Worm (Caenorhabditis elegans) whole organism, early embryonic: ENCODE measurements around the gene K02E10.7.

ENCODE experiments used
- B0310.2 ChIP-seq: sonication (generic microtip); optimal IDR thresholded peaks from 2 replicates; lab custom pipeline; 2016; ENCODE audit warnings: mild to moderate bottlenecking, missing genetic modification characterization, missing compliant biosample characterization
- aly-1 ChIP-seq: sonication (generic microtip); optimal IDR thresholded peaks from 2 replicates; lab custom pipeline; 2016; ENCODE audit warnings: missing genetic modification characterization, missing compliant biosample characterization
- ama-1 ChIP-seq: fragments of 150-350 bp; optimal IDR thresholded peaks from 2 replicates; lab custom pipeline; 2014
- ceh-36 ChIP-seq: sonication (generic microtip); optimal IDR thresholded peaks from 2 replicates; lab custom pipeline; 2016; ENCODE audit warnings: missing genetic modification characterization, inconsistent platforms, missing compliant biosample characterization
- ets-7 ChIP-seq: sonication (generic microtip); optimal IDR thresholded peaks from 2 replicates; lab custom pipeline; 2016; ENCODE audit warnings: missing genotype, missing genetic modification characterization, missing compliant biosample characterization
- pes-1 ChIP-seq: fragments of 200-800 bp; sonication (Bioruptor generic); IDR thresholded peaks from 2 replicates; pipeline ENCODE4 v1.3.6; 2022; ENCODE audit warnings: missing genetic modification reagents, missing genetic modification characterization, missing compliant biosample characterization
- tbx-11 ChIP-seq: fragments of 200-800 bp; sonication (Bioruptor generic); IDR thresholded peaks from 2 replicates; pipeline ENCODE4 v1.3.6; 2022; ENCODE audit warnings: missing genetic modification characterization, missing compliant biosample characterization
- tbx-37 ChIP-seq: fragments of 200-800 bp; sonication (Bioruptor generic); conservative IDR thresholded peaks from 2 replicates; pipeline ENCODE4 v1.3.6; 2022; ENCODE audit warnings: missing genetic modification reagents, missing genetic modification characterization, missing compliant biosample characterization
- tra-4 ChIP-seq: sonication (generic microtip); optimal IDR thresholded peaks from 2 replicates; lab custom pipeline; 2017; ENCODE audit warnings: missing genetic modification characterization, missing compliant biosample characterization

DNA sequence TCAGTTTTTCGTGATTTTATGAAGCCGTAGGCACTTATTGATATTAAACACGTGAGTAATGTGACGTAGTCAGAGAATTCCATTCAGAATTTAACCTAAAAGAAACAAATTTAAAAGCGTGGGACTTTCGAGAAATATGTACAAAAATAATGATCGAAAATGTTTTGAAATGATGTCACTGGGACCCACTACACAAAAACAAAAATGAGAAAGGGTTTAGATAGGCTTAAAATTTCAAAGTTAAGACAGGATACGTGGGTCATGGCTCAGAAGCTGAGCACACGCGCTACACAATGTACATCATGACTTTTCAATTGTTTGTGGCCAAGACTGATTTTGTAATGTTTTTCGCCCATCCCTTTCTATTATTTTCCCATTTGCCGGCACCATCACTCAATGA lies 40.5 kb upstream of the K02E10.7 start, which contains the start of gene smvt-1:
- TF ChIP-seq pes-1 (GFP tag; lab: Robert Waterston, UW) (no peak), tbx-11 (GFP tag; lab: Robert Waterston, UW) (no peak), ceh-36 (tag; lab: Kevin White, UChicago) (no peak), tbx-37 (GFP tag; lab: Robert Waterston, UW) (no peak), ets-7 (no peak), tra-4 (tag; lab: Kevin White, UChicago) (no peak), aly-1 (tag; lab: Kevin White, UChicago) (no peak), B0310.2 (tag; lab: Kevin White, UChicago) (no peak), ama-1 (lab: Kevin White, UChicago) (no peak)
